Fruit fly (Drosophila melanogaster) whole organism, embryonic: ENCODE results near the gene BtbVII.
A peak's percentile ranks its signal among the peaks of the same experiment; 100 is the strongest.

ENCODE experiments used
- Asciz ChIP-seq: fragments of 200-800 bp; sonication (Bioruptor generic); optimal IDR thresholded peaks from 2 replicates; lab custom pipeline; 2017; ENCODE audit warnings: missing biosample characterization, mild to moderate bottlenecking, missing genetic modification characterization, missing genetic modification reagents
- CG10543 ChIP-seq: fragments of 200-800 bp; sonication (Bioruptor generic); optimal IDR thresholded peaks from 3 replicates; lab custom pipeline; 2017; ENCODE audit warnings: missing biosample characterization, mild to moderate bottlenecking, missing genetic modification characterization, moderate library complexity
- CG11398 ChIP-seq: fragments of 200-800 bp; sonication (Bioruptor generic); optimal IDR thresholded peaks from 2 replicates; lab custom pipeline; 2016; ENCODE audit warnings: missing biosample characterization, missing genetic modification characterization
- CG11723 ChIP-seq: fragments of 200-800 bp; sonication (Bioruptor generic); optimal IDR thresholded peaks from 2 replicates; lab custom pipeline; 2017; ENCODE audit warnings: missing biosample characterization, mild to moderate bottlenecking, missing genetic modification characterization
- CG12236 ChIP-seq: fragments of 200-800 bp; sonication (Bioruptor generic); optimal IDR thresholded peaks from 2 replicates; lab custom pipeline; 2016; ENCODE audit warnings: missing biosample characterization, missing genetic modification characterization
- CG13894 ChIP-seq: fragments of 200-800 bp; sonication (Bioruptor generic); optimal IDR thresholded peaks from 3 replicates; lab custom pipeline; 2018; ENCODE audit warnings: missing biosample characterization, mild to moderate bottlenecking, missing genetic modification characterization, moderate library complexity
- CG14441 ChIP-seq: fragments of 200-800 bp; sonication (Bioruptor generic); IDR thresholded peaks from 2 replicates; pipeline ENCODE4 v1.3.6; 2022; ENCODE audit warnings: missing biosample characterization, missing genetic modification characterization
- CG15601 ChIP-seq: fragments of 200-800 bp; sonication (Bioruptor generic); optimal IDR thresholded peaks from 3 replicates; lab custom pipeline; 2019; ENCODE audit warnings: missing biosample characterization, mild to moderate bottlenecking, missing genetic modification characterization, moderate library complexity
- CG17328 ChIP-seq: fragments of 200-800 bp; sonication (Bioruptor generic); IDR thresholded peaks from 2 replicates; pipeline ENCODE4 v1.3.6; 2022; ENCODE audit warnings: missing biosample characterization, missing genetic modification characterization
- CG17568 ChIP-seq: fragments of 200-800 bp; sonication (Bioruptor generic); optimal IDR thresholded peaks from 2 replicates; lab custom pipeline; 2018; ENCODE audit warnings: missing biosample characterization, mild to moderate bottlenecking, missing genetic modification characterization, moderate library complexity
- CG18599 ChIP-seq: fragments of 200-800 bp; sonication (Bioruptor generic); optimal IDR thresholded peaks from 3 replicates; lab custom pipeline; 2017; ENCODE audit warnings: missing biosample characterization, missing genetic modification characterization, mild to moderate bottlenecking, moderate library complexity, missing genetic modification reagents
- CG34224 ChIP-seq: fragments of 200-800 bp; sonication (Bioruptor generic); IDR thresholded peaks from 3 replicates; pipeline ENCODE4 v1.3.6; 2022; ENCODE audit warnings: missing biosample characterization, missing genetic modification characterization; ENCODE audit not compliant: partially characterized antibody
- CG34376 ChIP-seq: fragments of 200-800 bp; sonication (Bioruptor generic); optimal IDR thresholded peaks from 2 replicates; lab custom pipeline; 2018; ENCODE audit warnings: missing biosample characterization, mild to moderate bottlenecking, missing genetic modification characterization
- CG3995 ChIP-seq: fragments of 200-800 bp; sonication (Bioruptor generic); optimal IDR thresholded peaks from 3 replicates; lab custom pipeline; 2016; ENCODE audit warnings: missing biosample characterization, missing genetic modification characterization
- CG4360 ChIP-seq: fragments of 200-800 bp; sonication (Bioruptor generic); IDR thresholded peaks from 2 replicates; pipeline ENCODE4 v1.3.6; 2022; ENCODE audit warnings: missing biosample characterization, missing genetic modification characterization
- CG4424 ChIP-seq: fragments of 200-800 bp; sonication (Bioruptor generic); optimal IDR thresholded peaks from 3 replicates; lab custom pipeline; 2016; ENCODE audit warnings: missing biosample characterization, missing genetic modification characterization
- CG4617 ChIP-seq: fragments of 200-800 bp; sonication (Bioruptor generic); optimal IDR thresholded peaks from 3 replicates; lab custom pipeline; 2016; ENCODE audit warnings: missing biosample characterization, missing genetic modification characterization, borderline replicate concordance
- CG4730 ChIP-seq: fragments of 200-800 bp; sonication (Bioruptor generic); IDR thresholded peaks from 2 replicates; pipeline ENCODE4 v1.3.6; 2022; ENCODE audit warnings: missing biosample characterization, missing genetic modification characterization
- E2f1 ChIP-seq: fragments of 200-800 bp; sonication (Bioruptor generic); IDR thresholded peaks from 2 replicates; pipeline ENCODE4 v1.3.6; 2022; ENCODE audit warnings: missing biosample characterization, missing genetic modification characterization
- Eip74EF ChIP-seq, 2 experiments: fragments of 200-800 bp in 1 of 2; fragments of >200 bp in 1 of 2; sonication (Bioruptor generic) in 1 of 2; optimal IDR thresholded peaks; 2 replicates each; lab custom pipeline; 2017 to 2019; ENCODE audit warnings: missing biosample characterization in 2 of 2, missing genetic modification characterization in 2 of 2, mild to moderate bottlenecking in 1 of 2, moderate library complexity in 1 of 2
- Fer1 ChIP-seq: fragments of 200-800 bp; sonication (Bioruptor generic); optimal IDR thresholded peaks from 2 replicates; lab custom pipeline; 2017; ENCODE audit warnings: missing biosample characterization, mild to moderate bottlenecking, missing genetic modification characterization
- H15 ChIP-seq: fragments of 200-800 bp; sonication (Bioruptor generic); IDR thresholded peaks from 3 replicates; pipeline ENCODE4 v1.3.6; 2022; ENCODE audit warnings: missing biosample characterization, missing genetic modification characterization
- HLH4C ChIP-seq: fragments of 200-800 bp; sonication (Bioruptor generic); IDR thresholded peaks from 3 replicates; pipeline ENCODE4 v1.3.6; 2022; ENCODE audit warnings: missing biosample characterization, missing genetic modification characterization; ENCODE audit not compliant: partially characterized antibody
- HLH54F ChIP-seq: fragments of 200-800 bp; sonication (Bioruptor generic); optimal IDR thresholded peaks from 3 replicates; lab custom pipeline; 2016; ENCODE audit warnings: missing biosample characterization, missing genetic modification characterization
- Hey ChIP-seq: fragments of 200-800 bp; sonication (Bioruptor generic); optimal IDR thresholded peaks from 3 replicates; lab custom pipeline; 2018; ENCODE audit warnings: missing biosample characterization, mild to moderate bottlenecking, missing genetic modification characterization
- HmgZ ChIP-seq: fragments of 200-800 bp; sonication (Bioruptor generic); optimal IDR thresholded peaks from 2 replicates; lab custom pipeline; 2018; ENCODE audit warnings: missing biosample characterization, mild to moderate bottlenecking, missing genetic modification characterization
- Hr78 ChIP-seq, 2 experiments: fragments of 200-800 bp in 1 of 2; fragments of >200 bp in 1 of 2; sonication (Bioruptor generic) in 1 of 2; optimal IDR thresholded peaks; 2 replicates each; lab custom pipeline; 2017 to 2019; ENCODE audit warnings: missing biosample characterization in 2 of 2, missing genetic modification characterization in 2 of 2, mild to moderate bottlenecking in 1 of 2, moderate library complexity in 1 of 2
- MESR4 ChIP-seq: fragments of 200-800 bp; sonication (Bioruptor generic); optimal IDR thresholded peaks from 2 replicates; lab custom pipeline; 2018; ENCODE audit warnings: missing biosample characterization, mild to moderate bottlenecking, missing genetic modification characterization, moderate library complexity
- MTF-1 ChIP-seq: fragments of 200-800 bp; sonication (Bioruptor generic); optimal IDR thresholded peaks from 2 replicates; lab custom pipeline; 2018; ENCODE audit warnings: missing biosample characterization, mild to moderate bottlenecking, missing genetic modification characterization, borderline replicate concordance
- Med ChIP-seq: fragments of 200-800 bp; sonication (Bioruptor generic); peaks from one replicate; lab custom pipeline; 2016; ENCODE audit warnings: missing biosample characterization, missing genetic modification characterization, mild to moderate bottlenecking, inconsistent platforms, moderate library complexity
- Myb ChIP-seq: fragments of 200-800 bp; sonication (Bioruptor generic); optimal IDR thresholded peaks from 2 replicates; lab custom pipeline; 2016; ENCODE audit warnings: missing biosample characterization, missing genetic modification characterization
- Sry-δ ChIP-seq: fragments of 200-800 bp; sonication (Bioruptor generic); optimal IDR thresholded peaks from 2 replicates; lab custom pipeline; 2016; ENCODE audit warnings: missing biosample characterization, missing genetic modification characterization
- Xbp1 ChIP-seq: fragments of 200-800 bp; sonication (Bioruptor generic); optimal IDR thresholded peaks from 3 replicates; lab custom pipeline; 2016; ENCODE audit warnings: missing biosample characterization, mild to moderate bottlenecking, missing genetic modification characterization
- chm ChIP-seq: fragments of 200-800 bp; sonication (Bioruptor generic); IDR thresholded peaks from 2 replicates; pipeline ENCODE4 v1.3.6; 2022; ENCODE audit warnings: missing biosample characterization, missing genetic modification characterization
- dmrt11E ChIP-seq: fragments of 200-800 bp; sonication (Bioruptor generic); optimal IDR thresholded peaks from 3 replicates; lab custom pipeline; 2018; ENCODE audit warnings: missing biosample characterization, mild to moderate bottlenecking, missing genetic modification characterization, moderate library complexity
- ftz-f1 ChIP-seq: fragments of 200-800 bp; sonication (Bioruptor generic); optimal IDR thresholded peaks from 2 replicates; lab custom pipeline; 2016; ENCODE audit warnings: missing biosample characterization, missing genetic modification characterization
- grn ChIP-seq: fragments of 200-800 bp; sonication (Bioruptor generic); optimal IDR thresholded peaks from 3 replicates; lab custom pipeline; 2017; ENCODE audit warnings: missing biosample characterization, missing genetic modification characterization
- gt ChIP-seq: fragments of 200-800 bp; sonication (Bioruptor generic); IDR thresholded peaks from 2 replicates; pipeline ENCODE4 v1.3.6; 2022; ENCODE audit warnings: missing biosample characterization, missing genetic modification characterization
- hbn ChIP-seq: fragments of 200-800 bp; sonication (Bioruptor generic); IDR thresholded peaks from 2 replicates; pipeline ENCODE4 v1.3.6; 2022; ENCODE audit warnings: missing biosample characterization, missing genetic modification characterization; ENCODE audit not compliant: partially characterized antibody
- inv ChIP-seq: fragments of 200-800 bp; sonication (Bioruptor generic); IDR thresholded peaks from 2 replicates; pipeline ENCODE4 v1.3.6; 2022; ENCODE audit warnings: missing biosample characterization, missing genetic modification characterization; ENCODE audit not compliant: partially characterized antibody
- lab ChIP-seq: fragments of 200-800 bp; sonication (Bioruptor generic); optimal IDR thresholded peaks from 3 replicates; lab custom pipeline; 2017; ENCODE audit warnings: missing biosample characterization, missing genetic modification characterization, mild to moderate bottlenecking, moderate library complexity, missing genetic modification reagents
- shn ChIP-seq: fragments of 200-800 bp; sonication (Bioruptor generic); optimal IDR thresholded peaks from 3 replicates; lab custom pipeline; 2016; ENCODE audit warnings: missing biosample characterization, missing genetic modification characterization
- sug ChIP-seq: fragments of 200-800 bp; optimal IDR thresholded peaks from 2 replicates; lab custom pipeline; 2019; ENCODE audit warnings: missing biosample characterization, mild to moderate bottlenecking, missing genetic modification characterization, moderate library complexity
- zen2 ChIP-seq: fragments of 200-800 bp; sonication (Bioruptor generic); IDR thresholded peaks from 3 replicates; pipeline ENCODE4 v1.3.6; 2022; ENCODE audit warnings: missing biosample characterization, missing genetic modification characterization; ENCODE audit not compliant: partially characterized antibody
- zf30C ChIP-seq: fragments of 200-800 bp; sonication (Bioruptor generic); optimal IDR thresholded peaks from 3 replicates; lab custom pipeline; 2018; ENCODE audit warnings: missing biosample characterization, mild to moderate bottlenecking, missing genetic modification characterization

The BtbVII gene

DNA sequence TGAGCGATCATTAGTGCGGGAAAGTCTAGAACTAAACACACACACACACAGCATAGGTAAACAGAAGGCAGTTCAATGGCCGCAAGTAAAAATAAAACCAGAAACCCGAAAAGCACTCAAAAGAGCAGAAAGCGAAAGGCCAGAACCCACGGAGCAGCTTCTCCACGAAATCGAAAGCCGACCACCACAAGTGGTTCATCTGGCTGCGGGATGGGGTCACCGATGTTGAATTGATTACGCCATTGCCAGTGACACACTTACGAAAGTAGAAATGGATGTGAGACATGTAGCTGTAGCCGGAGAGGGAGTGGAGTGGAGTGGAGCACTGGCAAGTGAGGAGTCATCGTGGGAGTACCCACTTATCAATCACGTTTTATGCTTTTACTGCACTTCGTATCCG is 7.0 kb upstream of the BtbVII start (continued):
- TF ChIP-seq inv (GFP tag; lab: Robert Waterston, UW), result no peak
- peak; percentile 8 for TF ChIP-seq Asciz (GFP tag; lab: Kevin White, UChicago)
- TF ChIP-seq Fer1 (GFP tag; lab: Kevin White, UChicago), result no peak
- no peak for TF ChIP-seq CG11398 (GFP tag; lab: Kevin White, UChicago)
- no peak for TF ChIP-seq CG4730 (GFP tag; lab: Robert Waterston, UW)

DNA sequence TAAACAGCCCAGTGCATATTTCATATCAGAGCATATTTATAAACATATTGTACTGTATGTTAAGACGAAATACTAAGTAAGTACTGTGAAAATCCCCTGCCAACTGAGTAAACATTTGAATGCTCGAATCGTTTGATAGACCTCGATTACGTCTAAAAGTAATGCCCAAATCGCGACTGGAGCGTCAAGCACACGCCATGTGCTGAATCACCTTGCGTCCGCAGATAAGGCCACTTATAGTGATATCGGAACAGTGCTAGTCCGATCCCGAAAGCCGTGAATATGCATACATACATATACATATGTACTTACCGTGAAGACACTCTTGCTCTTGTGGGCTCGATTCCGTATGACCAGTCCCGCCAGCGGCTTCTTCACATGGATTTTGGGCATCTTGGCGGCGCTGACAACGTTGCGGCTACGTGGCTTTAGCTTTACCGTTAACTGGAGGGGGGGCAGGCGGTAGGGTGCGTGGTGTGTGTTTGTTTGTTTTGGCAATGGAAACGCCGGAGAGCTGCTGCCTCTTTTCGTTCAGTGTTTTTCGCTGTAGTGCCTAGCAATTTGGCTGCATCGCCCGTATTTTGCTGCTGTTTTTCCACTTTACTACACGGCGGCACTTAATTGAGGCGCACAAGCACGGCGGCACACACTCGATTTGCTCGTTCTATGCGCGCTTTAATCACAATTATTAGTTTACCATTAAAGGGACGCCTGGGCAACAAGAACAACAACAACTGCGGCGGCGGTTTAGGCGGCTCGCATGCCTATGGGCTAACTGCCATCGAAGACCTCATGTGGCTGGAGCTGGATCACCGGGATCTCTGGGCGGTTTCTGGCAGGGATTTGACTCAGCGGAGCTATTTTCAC is 5.7 kb upstream of the BtbVII start:
- no peak for TF ChIP-seq Eip74EF (GFP tag; optimal IDR thresholded peaks at IDR 0.05; lab: Kevin White, UChicago)
- TF ChIP-seq hbn (GFP tag; lab: Robert Waterston, UW), result 0 out of 2 replicates have a peak, but pooled peaks have one; percentile 13
- TF ChIP-seq E2f1, result no peak
- TF ChIP-seq MESR4 (GFP tag; lab: Kevin White, UChicago), result peak; percentile 73
- TF ChIP-seq CG4424, result no peak
- peak; percentile 72 for TF ChIP-seq CG4360 (GFP tag; lab: Robert Waterston, UW)
- no peak for TF ChIP-seq CG17328 (GFP tag; lab: Robert Waterston, UW)
- peak; percentile 1 for TF ChIP-seq CG17568 (GFP tag; lab: Kevin White, UChicago)
- peak; percentile 79 for TF ChIP-seq CG3995 (GFP tag; lab: Kevin White, UChicago)
- TF ChIP-seq CG10543 (GFP tag; lab: Kevin White, UChicago), result peak; percentile 55
- TF ChIP-seq grn (GFP tag; lab: Kevin White, UChicago), result peak; percentile 34
- TF ChIP-seq CG11723 (GFP tag; lab: Kevin White, UChicago), result no peak
- TF ChIP-seq sug (tag; lab: Kevin White, UChicago), result peak; percentile 57
- 0 out of 3 replicates have a peak, but pooled peaks have one; percentile 16 for TF ChIP-seq HLH4C (GFP tag; lab: Robert Waterston, UW)
- peak; percentile 5 for TF ChIP-seq HmgZ
- peak; percentile 3 for TF ChIP-seq ftz-f1
- TF ChIP-seq CG34224 (GFP tag; lab: Robert Waterston, UW), result peak; percentile 38; the same call in 1 of the 3 replicates
- TF ChIP-seq H15 (GFP tag; lab: Robert Waterston, UW), result no peak
- no peak for TF ChIP-seq CG12236 (GFP tag; lab: Kevin White, UChicago)
- TF ChIP-seq CG15601 (tag; lab: Kevin White, UChicago), result no peak
- peak; percentile 57 for TF ChIP-seq Xbp1 (GFP tag; lab: Kevin White, UChicago)
- no peak for TF ChIP-seq shn (GFP tag; lab: Kevin White, UChicago)
- TF ChIP-seq Hr78 (GFP tag; optimal IDR thresholded peaks at IDR 0.05; lab: Kevin White, UChicago), result no peak
- TF ChIP-seq CG18599 (GFP tag; lab: Kevin White, UChicago), result peak; percentile 1
- peak; percentile 78 for TF ChIP-seq CG34376
- TF ChIP-seq Myb, result no peak
- peak; percentile 19 for TF ChIP-seq CG13894 (tag; lab: Kevin White, UChicago)
- no peak for TF ChIP-seq HLH54F
- no peak for TF ChIP-seq dmrt11E (tag; lab: Kevin White, UChicago)
- TF ChIP-seq zen2 (GFP tag; lab: Robert Waterston, UW), result no peak
- TF ChIP-seq gt, result no peak
- peak; percentile 62 for TF ChIP-seq zf30C (GFP tag; lab: Kevin White, UChicago)
- TF ChIP-seq lab (GFP tag; lab: Kevin White, UChicago), result peak; percentile 8
- TF ChIP-seq Hey, result no peak
- TF ChIP-seq chm (GFP tag; lab: Robert Waterston, UW), result 0 out of 2 replicates have a peak, but pooled peaks have one; percentile 14
- no peak for TF ChIP-seq MTF-1 (GFP tag; lab: Kevin White, UChicago)
- TF ChIP-seq Sry-δ (GFP tag; lab: Kevin White, UChicago), result no peak
- TF ChIP-seq Med (GFP tag; lab: Kevin White, UChicago), result peak; percentile 74
- TF ChIP-seq CG14441, result 0 out of 2 replicates have a peak, but pooled peaks have one; percentile 12
- peak; percentile 46 for TF ChIP-seq CG4617 (GFP tag; lab: Kevin White, UChicago)
